Worm (Caenorhabditis elegans) whole organism, L4/young adult: ENCODE results near the gene fbxa-25.
"Not testable (repeated sequence)": the region's sequence is repeated elsewhere in the genome, so short reads cannot be mapped to it uniquely, and the experiment has no call there.

Experiments used
- W03F9.2 ChIP-seq: fragments of 150-350 bp; optimal IDR thresholded peaks from 2 replicates; lab custom pipeline; 2014; ENCODE audit warnings: missing biosample characterization, missing genetic modification characterization
- dao-5 ChIP-seq: sonication (generic microtip); optimal IDR thresholded peaks from 2 replicates; lab custom pipeline; 2016; ENCODE audit warnings: missing genotype, missing genetic modification characterization, moderate library complexity, missing compliant biosample characterization
- him-1 ChIP-seq: sonication (generic microtip); optimal IDR thresholded peaks from 2 replicates; lab custom pipeline; 2016; ENCODE audit warnings: missing genotype, missing genetic modification reagents, missing genetic modification characterization, missing compliant biosample characterization

DNA sequence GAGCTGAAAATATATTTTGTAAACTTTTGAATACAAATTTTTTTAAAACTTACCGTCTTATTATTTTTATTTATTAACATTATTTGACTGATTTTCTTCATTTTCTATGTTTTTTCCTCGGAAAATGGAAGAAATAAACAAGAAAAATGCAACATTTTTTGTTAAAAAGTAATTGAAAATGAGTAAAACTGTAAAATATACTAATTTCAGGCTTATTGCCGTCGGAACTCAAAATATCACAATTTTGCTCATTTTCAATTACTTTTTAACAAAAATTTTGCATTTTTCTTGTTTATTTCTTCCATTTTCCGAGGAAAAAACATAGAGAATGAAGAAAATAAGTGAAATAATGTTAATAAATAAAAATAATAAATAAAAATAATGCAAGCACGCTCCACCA lies 26.2 kb upstream of the fbxa-25 start, which contains the start of gene Y82E9BR.10:
- not testable (repeated sequence) for TF ChIP-seq him-1, W03F9.2, dao-5 (tag; lab: Kevin White, UChicago)
